Worm (Caenorhabditis elegans): ENCODE measurements around the gene C45G9.5.

Gene C45G9.5

ce11 chrIII:5080700-5081572, 33.0 kb downstream of the C45G9.5 start:
- peak; percentile 28 for TF ChIP-seq nhr-10 (tag; optimal IDR thresholded peaks at IDR 0.05)
- no peak for TF ChIP-seq ZK546.5 (tag; optimal IDR thresholded peaks at IDR 0.05)
- peak; percentile 83 for TF ChIP-seq nhr-129 (tag; optimal IDR thresholded peaks at IDR 0.05)
- TF ChIP-seq fos-1 (tag; optimal IDR thresholded peaks at IDR 0.05), result peak; percentile 38
- peak; percentile 13 for TF ChIP-seq aly-2 (tag; optimal IDR thresholded peaks at IDR 0.05)
- TF ChIP-seq snpc-4 (tag; optimal IDR thresholded peaks at IDR 0.05), result peak; percentile 99
- no peak for TF ChIP-seq ceh-16 (tag; optimal IDR thresholded peaks at IDR 0.05)
- peak; percentile 83 for TF ChIP-seq F13H6.1 (tag; optimal IDR thresholded peaks at IDR 0.05)
- no peak for TF ChIP-seq skn-1 (tag; optimal IDR thresholded peaks at IDR 0.05)
- TF ChIP-seq alr-1 (tag; optimal IDR thresholded peaks at IDR 0.05), result no peak
- TF ChIP-seq dmd-4 (tag; optimal IDR thresholded peaks at IDR 0.05), result no peak
- TF ChIP-seq unc-62 (GFP tag; optimal IDR thresholded peaks at IDR 0.05), result peak; percentile 1
- peak; percentile 78 for TF ChIP-seq lin-13 (GFP tag; optimal IDR thresholded peaks at IDR 0.05)
- peak; percentile 88 for TF ChIP-seq nhr-21 (tag; optimal IDR thresholded peaks at IDR 0.05)
- peak; percentile 80 for TF ChIP-seq gmeb-1 (tag; optimal IDR thresholded peaks at IDR 0.05)
- peak; percentile 52 for TF ChIP-seq nhr-11 (tag; optimal IDR thresholded peaks at IDR 0.05)
- TF ChIP-seq ztf-4 (tag; optimal IDR thresholded peaks at IDR 0.05), result peak; percentile 62
- peak; percentile 76 for TF ChIP-seq unc-55 (GFP tag; optimal IDR thresholded peaks at IDR 0.05)
- no peak for TF ChIP-seq lin-39 (tag; optimal IDR thresholded peaks at IDR 0.05)
- TF ChIP-seq blmp-1 (tag; optimal IDR thresholded peaks at IDR 0.05; ENCODE audit: insufficient read depth), result peak; percentile 29
- TF ChIP-seq sma-9 (GFP tag; optimal IDR thresholded peaks at IDR 0.05), result peak; percentile 95
- TF ChIP-seq sma-9 (tag; optimal IDR thresholded peaks at IDR 0.05), result no peak
- TF ChIP-seq lin-11 (tag; optimal IDR thresholded peaks at IDR 0.05), result no peak
- TF ChIP-seq mdl-1 (tag; optimal IDR thresholded peaks at IDR 0.05), result peak in 1 of 2 experiments; percentile 26
- no peak for TF ChIP-seq mbf-1 (tag; optimal IDR thresholded peaks at IDR 0.05)
- TF ChIP-seq sem-4 (tag; optimal IDR thresholded peaks at IDR 0.05), result peak; percentile 73
- TF ChIP-seq ztf-11 (tag; optimal IDR thresholded peaks at IDR 0.05), result no peak
- peak; percentile 83 to 87 for TF ChIP-seq lsy-2 (tag; optimal IDR thresholded peaks at IDR 0.05)
- TF ChIP-seq Y55F3AM.14 (GFP tag; optimal IDR thresholded peaks at IDR 0.05), result peak; percentile 84
- no peak for TF ChIP-seq ceh-82 (tag; optimal IDR thresholded peaks at IDR 0.05)
- peak; percentile 31 for TF ChIP-seq nhr-12 (tag; optimal IDR thresholded peaks at IDR 0.05)
- TF ChIP-seq elt-3 (tag; optimal IDR thresholded peaks at IDR 0.05), result no peak
- no peak for TF ChIP-seq elt-1 (tag; optimal IDR thresholded peaks at IDR 0.05)
- TF ChIP-seq nhr-25 (tag; optimal IDR thresholded peaks at IDR 0.05), result peak; percentile 60
- TF ChIP-seq crh-2 (tag; optimal IDR thresholded peaks at IDR 0.05), result peak; percentile 86
- no peak for TF ChIP-seq nhr-77 (tag; optimal IDR thresholded peaks at IDR 0.05)
- TF ChIP-seq egl-27 (tag; optimal IDR thresholded peaks at IDR 0.05), result peak; percentile 31
- peak; percentile 17 for TF ChIP-seq zag-1 (tag; optimal IDR thresholded peaks at IDR 0.05)
- TF ChIP-seq ztf-1 (GFP tag; conservative IDR thresholded peaks at IDR 0.05), result no peak
- peak; percentile 19 for TF ChIP-seq nhr-237 (tag; optimal IDR thresholded peaks at IDR 0.05)
- peak; percentile 25 for TF ChIP-seq mab-5 (tag; optimal IDR thresholded peaks at IDR 0.05)
- no peak for TF ChIP-seq nhr-23 (tag; optimal IDR thresholded peaks at IDR 0.05)
- no peak for TF ChIP-seq unc-39 (tag; optimal IDR thresholded peaks at IDR 0.05)
- peak; percentile 76 for TF ChIP-seq C34F6.9 (tag; optimal IDR thresholded peaks at IDR 0.05)
- no peak for TF ChIP-seq peb-1 (tag; optimal IDR thresholded peaks at IDR 0.05)
- no peak for TF ChIP-seq ama-1 (optimal IDR thresholded peaks at IDR 0.05)
- peak; percentile 74 for TF ChIP-seq nhr-6 (tag; optimal IDR thresholded peaks at IDR 0.05)
- TF ChIP-seq sma-3 (GFP tag; optimal IDR thresholded peaks at IDR 0.05), result peak; percentile 92
- peak; percentile 24 for TF ChIP-seq R02D3.7 (tag; optimal IDR thresholded peaks at IDR 0.05)

Data from whole organism, L2 larva.